Fruit fly (Drosophila melanogaster): ENCODE results near the gene VAChT.

The VAChT gene

dm6 chr3R:18658945-18659642 is 46.2 kb upstream of the VAChT start, which contains the start of the genes CG31224 and CstF64 (continued):
- TF ChIP-seq CG17568 (GFP tag; optimal IDR thresholded peaks at IDR 0.05) (no peak), tin (GFP tag; optimal IDR thresholded peaks at IDR 0.05) (peak; percentile 87), B-H2 (GFP tag; optimal IDR thresholded peaks at IDR 0.05) (peak; percentile 87), Kr (GFP tag; optimal IDR thresholded peaks at IDR 0.05) (no peak), Hr3 (GFP tag; optimal IDR thresholded peaks at IDR 0.05) (peak; percentile 88), cg (GFP tag; optimal IDR thresholded peaks at IDR 0.05) (peak; percentile 96), CG8290 (GFP tag; optimal IDR thresholded peaks at IDR 0.05) (peak; percentile 83), CG8290 (tag; optimal IDR thresholded peaks at IDR 0.05) (no peak), bsh (GFP tag; optimal IDR thresholded peaks at IDR 0.05) (peak in 1 of 2 experiments; percentile 82), CG8359 (GFP tag; optimal IDR thresholded peaks at IDR 0.05; ENCODE audit: borderline replicate concordance) (no peak), grau (tag; optimal IDR thresholded peaks at IDR 0.05) (peak; percentile 81), CG6254 (GFP tag; optimal IDR thresholded peaks at IDR 0.05) (peak; percentile 26), zf30C (GFP tag; optimal IDR thresholded peaks at IDR 0.05) (no peak), Elba2 (GFP tag; optimal IDR thresholded peaks at IDR 0.05) (peak; percentile 67), ttk (GFP tag; IDR thresholded peaks at IDR 0.05) (peak; percentile 82), CG15479 (GFP tag; optimal IDR thresholded peaks at IDR 0.05) (no peak), lov (optimal IDR thresholded peaks at IDR 0.05) (no peak), lov (GFP tag; IDR thresholded peaks at IDR 0.05) (peak; percentile 50; the same call in 1 of the 3 replicates), CG12769 (tag; optimal IDR thresholded peaks at IDR 0.05) (no peak), CG8924 (tag; optimal IDR thresholded peaks at IDR 0.05) (peak; percentile 70), br (optimal IDR thresholded peaks at IDR 0.05) (no peak), CG30431 (GFP tag; optimal IDR thresholded peaks at IDR 0.05) (peak; percentile 56), CG11696 (GFP tag; IDR thresholded peaks at IDR 0.05) (no peak; the same call in 1 of the 2 replicates), jumu (GFP tag; optimal IDR thresholded peaks at IDR 0.05) (peak; percentile 89), tll (GFP tag; optimal IDR thresholded peaks at IDR 0.05) (no peak), CG13624 (GFP tag; optimal IDR thresholded peaks at IDR 0.05) (peak; percentile 92), CG8478 (optimal IDR thresholded peaks at IDR 0.05) (peak; percentile 82), CG1602 (GFP tag; optimal IDR thresholded peaks at IDR 0.05) (peak; percentile 89), vvl (GFP tag; IDR thresholded peaks at IDR 0.05) (peak; percentile 90), Scr (GFP tag; IDR thresholded peaks at IDR 0.05; ENCODE audit: partially characterized antibody) (peak; percentile 37; the same call in 1 of the 2 replicates), CG11504 (tag; optimal IDR thresholded peaks at IDR 0.05) (no peak), Pdp1 (GFP tag; optimal IDR thresholded peaks at IDR 0.05) (peak; percentile 86 to 94), ash1 (GFP tag; optimal IDR thresholded peaks at IDR 0.05) (no peak), CG7786 (GFP tag; optimal IDR thresholded peaks at IDR 0.05) (peak; percentile 88), cato (GFP tag; optimal IDR thresholded peaks at IDR 0.05; ENCODE audit: borderline replicate concordance) (peak; percentile 78), Aef1 (GFP tag; IDR thresholded peaks at IDR 0.05) (peak; percentile 76), CG18764 (GFP tag; optimal IDR thresholded peaks at IDR 0.05) (peak; percentile 80), ssp (GFP tag; IDR thresholded peaks at IDR 0.05) (peak; percentile 77), z (GFP tag; IDR thresholded peaks at IDR 0.05) (no peak), E2f1 (GFP tag; IDR thresholded peaks at IDR 0.05) (peak; percentile 76), Bgb (GFP tag; IDR thresholded peaks at IDR 0.05; ENCODE audit: partially characterized antibody) (no peak), twi (tag; optimal IDR thresholded peaks at IDR 0.05) (peak; percentile 67), sug (tag; optimal IDR thresholded peaks at IDR 0.05) (peak; percentile 83), CG2120 (GFP tag; optimal IDR thresholded peaks at IDR 0.05) (peak; percentile 95), disco-r (GFP tag; optimal IDR thresholded peaks at IDR 0.05) (peak; percentile 81), danr (GFP tag; IDR thresholded peaks at IDR 0.05) (no peak; the same call in 1 of the 2 replicates), tgo (GFP tag; IDR thresholded peaks at IDR 0.05) (peak; percentile 84), CG10462 (GFP tag; optimal IDR thresholded peaks at IDR 0.05) (peak; percentile 64), CG17912 (GFP tag; optimal IDR thresholded peaks at IDR 0.05) (no peak), luna (GFP tag; optimal IDR thresholded peaks at IDR 0.05) (peak; percentile 88), CG8765 (GFP tag; IDR thresholded peaks at IDR 0.05) (peak; percentile 79)

All from whole organism, embryonic.